Fruit fly (Drosophila melanogaster): ENCODE data around the gene CG45413.

CG45413 gene

dm6 chr3L:6979387-6980249, 47.9 kb upstream of the CG45413 start, which contains the start of gene Galphai (continued):
- TF ChIP-seq CG7963 (GFP tag; IDR thresholded peaks at IDR 0.05; ENCODE audit: partially characterized antibody) = no peak
- TF ChIP-seq yki (optimal IDR thresholded peaks at IDR 0.05) = peak; percentile 42
- peak; percentile 51 for TF ChIP-seq ftz-f1 (GFP tag; optimal IDR thresholded peaks at IDR 0.05)
- no peak for TF ChIP-seq CG4854 (GFP tag; optimal IDR thresholded peaks at IDR 0.05)
- no peak for TF ChIP-seq CG17802 (tag; optimal IDR thresholded peaks at IDR 0.05)
- no peak for TF ChIP-seq slp2 (GFP tag; optimal IDR thresholded peaks at IDR 0.05)
- TF ChIP-seq CG12744 (GFP tag; optimal IDR thresholded peaks at IDR 0.05) = peak; percentile 31
- no peak for TF ChIP-seq vnd (GFP tag; IDR thresholded peaks at IDR 0.05; ENCODE audit: partially characterized antibody)
- TF ChIP-seq CG8944 (GFP tag; optimal IDR thresholded peaks at IDR 0.05) = no peak
- TF ChIP-seq lola (GFP tag; optimal IDR thresholded peaks at IDR 0.05) = no peak
- TF ChIP-seq Ssrp (tag; optimal IDR thresholded peaks at IDR 0.05) = no peak
- no peak for TF ChIP-seq CG34224 (GFP tag; IDR thresholded peaks at IDR 0.05; ENCODE audit: partially characterized antibody)
- no peak for TF ChIP-seq gem (tag; optimal IDR thresholded peaks at IDR 0.05)
- TF ChIP-seq Drgx (GFP tag; IDR thresholded peaks at IDR 0.05) = no peak
- TF ChIP-seq CG3726 (GFP tag; IDR thresholded peaks at IDR 0.05) = no peak
- TF ChIP-seq gsb (GFP tag; IDR thresholded peaks at IDR 0.05) = no peak
- TF ChIP-seq peb (GFP tag; IDR thresholded peaks at IDR 0.05) = no peak
- TF ChIP-seq Hey (tag; optimal IDR thresholded peaks at IDR 0.05) = no peak
- TF ChIP-seq CG12219 (GFP tag; optimal IDR thresholded peaks at IDR 0.05) = no peak
- peak; percentile 63 for TF ChIP-seq Deaf1 (tag; optimal IDR thresholded peaks at IDR 0.05)
- TF ChIP-seq her (GFP tag; optimal IDR thresholded peaks at IDR 0.05) = peak; percentile 64
- no peak for TF ChIP-seq Nf-YA (GFP tag; IDR thresholded peaks at IDR 0.05)
- TF ChIP-seq Gsc (GFP tag; IDR thresholded peaks at IDR 0.05) = no peak
- TF ChIP-seq CG6854 (GFP tag; optimal IDR thresholded peaks at IDR 0.05) = no peak
- TF ChIP-seq CG18011 (GFP tag; optimal IDR thresholded peaks at IDR 0.05) = no peak
- TF ChIP-seq crol (GFP tag; IDR thresholded peaks at IDR 0.05) = peak; percentile 68; the same call in 1 of the 2 replicates
- TF ChIP-seq Hr39 (optimal IDR thresholded peaks at IDR 0.05) = no peak
- TF ChIP-seq Med (GFP tag) = peak; percentile 95
- peak; percentile 37 for TF ChIP-seq gro (GFP tag; optimal IDR thresholded peaks at IDR 0.05)
- peak; percentile 55 for TF ChIP-seq CHES-1-like (GFP tag; optimal IDR thresholded peaks at IDR 0.05)
- TF ChIP-seq CG10462 (GFP tag; optimal IDR thresholded peaks at IDR 0.05) = no peak
- TF ChIP-seq bsh (GFP tag; optimal IDR thresholded peaks at IDR 0.05) = no peak
- TF ChIP-seq PHDP (tag; optimal IDR thresholded peaks at IDR 0.05) = peak; percentile 37
- TF ChIP-seq tin (GFP tag; optimal IDR thresholded peaks at IDR 0.05) = no peak
- TF ChIP-seq btn (GFP tag; optimal IDR thresholded peaks at IDR 0.05) = no peak
- TF ChIP-seq ase (GFP tag; IDR thresholded peaks at IDR 0.05) = no peak
- no peak for TF ChIP-seq usp (GFP tag; optimal IDR thresholded peaks at IDR 0.05)
- peak; percentile 59; the same call in 1 of the 3 replicates for TF ChIP-seq ken (GFP tag; IDR thresholded peaks at IDR 0.05)
- TF ChIP-seq kah (GFP tag; optimal IDR thresholded peaks at IDR 0.05) = no peak
- no peak for TF ChIP-seq Neu2 (GFP tag; optimal IDR thresholded peaks at IDR 0.05; ENCODE audit: borderline replicate concordance)
- peak; percentile 16 for TF ChIP-seq HLHmδ (GFP tag; optimal IDR thresholded peaks at IDR 0.05)
- TF ChIP-seq chn (GFP tag; optimal IDR thresholded peaks at IDR 0.05) = no peak
- no peak for TF ChIP-seq cwo (GFP tag; optimal IDR thresholded peaks at IDR 0.05)
- no peak for TF ChIP-seq CG6689 (GFP tag; IDR thresholded peaks at IDR 0.05)
- no peak for TF ChIP-seq CG3407 (GFP tag; optimal IDR thresholded peaks at IDR 0.05)
- no peak for TF ChIP-seq Atf-2 (GFP tag; optimal IDR thresholded peaks at IDR 0.05)
- no peak for TF ChIP-seq Six4 (GFP tag; optimal IDR thresholded peaks at IDR 0.05)
- no peak for TF ChIP-seq Mrtf (GFP tag; IDR thresholded peaks at IDR 0.05)
- TF ChIP-seq CG9609 (GFP tag; optimal IDR thresholded peaks at IDR 0.05) = peak; percentile 21
- no peak for TF ChIP-seq CG11695 (GFP tag; IDR thresholded peaks at IDR 0.05)

All from whole organism, embryonic.